Worm (Caenorhabditis elegans): ENCODE data around the gene end-3.
"Not testable (repeated sequence)": the region's sequence is repeated elsewhere in the genome, so short reads cannot be mapped to it uniquely, and the experiment has no call there.

The end-3 gene

ce11 chrV:14038328-14039084 lies 24.0 kb downstream of the end-3 start, which contains the start of gene vps-39 (continued):
- TF ChIP-seq ztf-18 (tag; optimal IDR thresholded peaks at IDR 0.05) (peak; percentile 22), F39B2.1 (GFP tag; IDR thresholded peaks at IDR 0.05) (0 out of 2 replicates have a peak, but pooled peaks have one; percentile 46), bed-2 (GFP tag; IDR thresholded peaks at IDR 0.05) (peak; percentile 87), B0019.2 (GFP tag; conservative IDR thresholded peaks at IDR 0.05) (peak; percentile 81), lin-54 (GFP tag; optimal IDR thresholded peaks at IDR 0.05) (peak; percentile 69), ceh-100 (GFP tag; IDR thresholded peaks at IDR 0.05) (peak; percentile 99), B0336.3 (GFP tag; IDR thresholded peaks at IDR 0.05) (0 out of 2 replicates have a peak, but pooled peaks have one; percentile 39), attf-5 (GFP tag; optimal IDR thresholded peaks at IDR 0.05) (peak; percentile 69), hsf-1 (GFP tag; IDR thresholded peaks at IDR 0.05) (peak; percentile 83), attf-3 (GFP tag; conservative IDR thresholded peaks at IDR 0.05) (peak; percentile 82), let-526 (GFP tag; IDR thresholded peaks at IDR 0.05) (peak; percentile 57; the same call in 1 of the 2 replicates), madf-6 (GFP tag; IDR thresholded peaks at IDR 0.05) (peak; percentile 94), ztf-25 (GFP tag; IDR thresholded peaks at IDR 0.05) (peak; percentile 91), nfyb-1 (GFP tag; IDR thresholded peaks at IDR 0.05) (peak; percentile 97), pbrm-1 (GFP tag; IDR thresholded peaks at IDR 0.05) (peak; percentile 98), hmg-20 (GFP tag; IDR thresholded peaks at IDR 0.05) (peak; percentile 86)

- not testable (repeated sequence) for TF ChIP-seq akir-1 (GFP tag; optimal IDR thresholded peaks at IDR 0.05); gei-17 (GFP tag; optimal IDR thresholded peaks at IDR 0.05); D2030.7 (GFP tag; IDR thresholded peaks at IDR 0.05)
Measured at ce11 chrV:14049274-14049673, 34.8 kb downstream of the end-3 start, which contains the start of gene F58D12.1. Gene F58D12.1, plus strand, starts transcription at chrV:14049574.

ce11 chrV:14055097-14055496 lies 40.6 kb downstream of the end-3 start:
- TF ChIP-seq ztf-6 (GFP tag; IDR thresholded peaks at IDR 0.05) (peak; percentile 91), Y56A3A.18 (GFP tag; IDR thresholded peaks at IDR 0.05) (peak; percentile 93), aptf-2 (GFP tag; conservative IDR thresholded peaks at IDR 0.05) (peak; percentile 91), egl-18 (GFP tag; IDR thresholded peaks at IDR 0.05) (peak; percentile 95), F52B5.7 (tag; optimal IDR thresholded peaks at IDR 0.05) (peak; percentile 73), zim-3 (tag; optimal IDR thresholded peaks at IDR 0.05) (peak; percentile 89), F33H1.4 (GFP tag; IDR thresholded peaks at IDR 0.05) (peak; percentile 72), ztf-18 (tag; optimal IDR thresholded peaks at IDR 0.05) (peak; percentile 55), C06A6.2 (GFP tag; conservative IDR thresholded peaks at IDR 0.05) (peak; percentile 97), lin-40 (tag; optimal IDR thresholded peaks at IDR 0.05) (peak; percentile 96), snpc-4 (tag; optimal IDR thresholded peaks at IDR 0.05) (peak in 3 of 4 experiments; percentile 48 to 82 (median 77)), nfyb-1 (GFP tag; IDR thresholded peaks at IDR 0.05) (peak; percentile 97), lsl-1 (GFP tag; optimal IDR thresholded peaks at IDR 0.05) (peak; percentile 29), snpc-1.3 (tag; optimal IDR thresholded peaks at IDR 0.05; ENCODE audit: insufficient read depth) (peak; percentile 19), F39B2.1 (GFP tag; IDR thresholded peaks at IDR 0.05) (0 out of 2 replicates have a peak, but pooled peaks have one; percentile 42), atf-7 (tag; optimal IDR thresholded peaks at IDR 0.05) (peak; percentile 95), ceh-58 (GFP tag; IDR thresholded peaks at IDR 0.05) (0 out of 2 replicates have a peak, but pooled peaks have one; percentile 13), hmg-1.2 (GFP tag; IDR thresholded peaks at IDR 0.05) (peak; percentile 96), rec-8 (tag; optimal IDR thresholded peaks at IDR 0.05) (peak; percentile 57 to 79), F57A8.1 (GFP tag; optimal IDR thresholded peaks at IDR 0.05) (peak; percentile 34), let-526 (GFP tag; IDR thresholded peaks at IDR 0.05) (peak; percentile 98), ceh-27 (GFP tag; optimal IDR thresholded peaks at IDR 0.05) (peak; percentile 96), somi-1 (GFP tag; optimal IDR thresholded peaks at IDR 0.05) (peak; percentile 84), ceh-91 (GFP tag; IDR thresholded peaks at IDR 0.05) (peak; percentile 77), egl-44 (GFP tag; IDR thresholded peaks at IDR 0.05) (peak; percentile 94), K12H6.12 (tag; optimal IDR thresholded peaks at IDR 0.05) (peak; percentile 92), ceh-79 (tag; optimal IDR thresholded peaks at IDR 0.05) (peak; percentile 68)
- TF ChIP-seq snpc-4 (GFP tag; optimal IDR thresholded peaks at IDR 0.05) = not testable (repeated sequence)

Measured in whole organism, young adult.